Fruit fly (Drosophila melanogaster) whole organism, embryonic: ENCODE data around the gene pyd.

Experiments
- CG10209 ChIP-seq: fragments of 200-800 bp; sonication (Bioruptor generic); optimal IDR thresholded peaks from 3 replicates; lab custom pipeline; 2017; ENCODE audit warnings: missing biosample characterization, mild to moderate bottlenecking, missing genetic modification characterization, missing genetic modification reagents
- CG14014 ChIP-seq: fragments of 200-800 bp; sonication (Bioruptor generic); IDR thresholded peaks from 2 replicates; pipeline ENCODE4 v1.3.6; 2022; ENCODE audit warnings: missing biosample characterization, missing genetic modification characterization
- CG14050 ChIP-seq: fragments of 200-800 bp; sonication (Bioruptor generic); IDR thresholded peaks from 3 replicates; pipeline ENCODE4 v1.3.6; 2022; ENCODE audit warnings: missing biosample characterization, missing genetic modification characterization
- CG14667 ChIP-seq: fragments of 200-800 bp; sonication (Bioruptor generic); IDR thresholded peaks from 2 replicates; pipeline ENCODE4 v1.3.6; 2022; ENCODE audit warnings: missing biosample characterization, missing genetic modification characterization
- CG16815 ChIP-seq: fragments of 200-800 bp; sonication (Bioruptor generic); optimal IDR thresholded peaks from 3 replicates; lab custom pipeline; 2017; ENCODE audit warnings: missing biosample characterization, mild to moderate bottlenecking, missing genetic modification characterization
- CG17328 ChIP-seq: fragments of 200-800 bp; sonication (Bioruptor generic); IDR thresholded peaks from 2 replicates; pipeline ENCODE4 v1.3.6; 2022; ENCODE audit warnings: missing biosample characterization, missing genetic modification characterization
- CG3065 ChIP-seq: fragments of 200-800 bp; sonication (Bioruptor generic); optimal IDR thresholded peaks from 2 replicates; lab custom pipeline; 2016; ENCODE audit warnings: missing biosample characterization, missing genetic modification characterization
- CG31388 ChIP-seq: fragments of 200-800 bp; sonication (Bioruptor generic); optimal IDR thresholded peaks from 2 replicates; lab custom pipeline; 2016; ENCODE audit warnings: missing biosample characterization, missing genetic modification characterization
- CG33213 ChIP-seq: fragments of 200-800 bp; sonication (Bioruptor generic); optimal IDR thresholded peaks from 3 replicates; lab custom pipeline; 2016; ENCODE audit warnings: missing biosample characterization, missing genetic modification characterization
- CG42726 ChIP-seq: fragments of 200-800 bp; sonication (Bioruptor generic); IDR thresholded peaks from 2 replicates; pipeline ENCODE4 v1.3.6; 2022; ENCODE audit warnings: missing biosample characterization, missing genetic modification characterization; ENCODE audit not compliant: partially characterized antibody
- CG4617 ChIP-seq: fragments of 200-800 bp; sonication (Bioruptor generic); optimal IDR thresholded peaks from 3 replicates; lab custom pipeline; 2016; ENCODE audit warnings: missing biosample characterization, missing genetic modification characterization, borderline replicate concordance
- CG6254 ChIP-seq: fragments of 200-800 bp; sonication (Bioruptor generic); optimal IDR thresholded peaks from 3 replicates; lab custom pipeline; 2017; ENCODE audit warnings: mild to moderate bottlenecking, missing biosample characterization, missing genetic modification reagents, missing genetic modification characterization
- CG6654 ChIP-seq: fragments of 200-800 bp; sonication (Bioruptor generic); optimal IDR thresholded peaks from 2 replicates; lab custom pipeline; 2017; ENCODE audit warnings: missing biosample characterization, mild to moderate bottlenecking, missing genetic modification characterization
- CG7745 ChIP-seq: fragments of 200-800 bp; sonication (Bioruptor generic); optimal IDR thresholded peaks from 2 replicates; lab custom pipeline; 2018; ENCODE audit warnings: missing biosample characterization, mild to moderate bottlenecking, missing genetic modification characterization, moderate library complexity
- CG8089 ChIP-seq: fragments of 200-800 bp; sonication (Bioruptor generic); optimal IDR thresholded peaks from 3 replicates; lab custom pipeline; 2016; ENCODE audit warnings: missing biosample characterization, missing genetic modification characterization
- CG8944 ChIP-seq: fragments of 200-800 bp; sonication (Bioruptor generic); optimal IDR thresholded peaks from 3 replicates; lab custom pipeline; 2016; ENCODE audit warnings: missing biosample characterization, missing genetic modification characterization
- CG9797 ChIP-seq: fragments of 200-800 bp; sonication (Bioruptor generic); optimal IDR thresholded peaks from 3 replicates; lab custom pipeline; 2018; ENCODE audit warnings: missing biosample characterization, mild to moderate bottlenecking, missing genetic modification characterization
- Dad ChIP-seq: fragments of 200-800 bp; sonication (Bioruptor generic); optimal IDR thresholded peaks from 3 replicates; lab custom pipeline; 2016; ENCODE audit warnings: missing biosample characterization, missing genetic modification characterization
- Dref ChIP-seq: fragments of 200-800 bp; sonication (Bioruptor generic); IDR thresholded peaks from 2 replicates; pipeline ENCODE4 v1.3.6; 2022; ENCODE audit warnings: missing biosample characterization, missing genetic modification characterization
- H15 ChIP-seq: fragments of 200-800 bp; sonication (Bioruptor generic); IDR thresholded peaks from 3 replicates; pipeline ENCODE4 v1.3.6; 2022; ENCODE audit warnings: missing biosample characterization, missing genetic modification characterization
- Jarid2 ChIP-seq: fragments of 200-800 bp; sonication (Bioruptor generic); optimal IDR thresholded peaks from 3 replicates; lab custom pipeline; 2017; ENCODE audit warnings: mild to moderate bottlenecking, missing biosample characterization, missing genetic modification reagents, missing genetic modification characterization
- Kr ChIP-seq: fragments of 200-800 bp; sonication (Bioruptor generic); optimal IDR thresholded peaks from 2 replicates; lab custom pipeline; 2017; ENCODE audit warnings: missing biosample characterization, mild to moderate bottlenecking, missing genetic modification characterization
- Lim3 ChIP-seq: fragments of 200-800 bp; sonication (Bioruptor generic); IDR thresholded peaks from 2 replicates; pipeline ENCODE4 v1.3.6; 2022; ENCODE audit warnings: missing biosample characterization, missing genetic modification characterization
- Opbp ChIP-seq: fragments of 200-800 bp; sonication (Bioruptor generic); IDR thresholded peaks from 3 replicates; pipeline ENCODE4 v1.3.6; 2022; ENCODE audit warnings: missing biosample characterization, missing genetic modification characterization; ENCODE audit not compliant: partially characterized antibody
- PHDP ChIP-seq: fragments of 200-800 bp; sonication (Bioruptor generic); optimal IDR thresholded peaks from 3 replicates; lab custom pipeline; 2018; ENCODE audit warnings: missing biosample characterization, mild to moderate bottlenecking, missing genetic modification characterization, moderate library complexity
- Stat92E ChIP-seq, 3 experiments: fragments of >200 bp in 2 of 3; fragments of 200-800 bp in 1 of 3; sonication (Bioruptor generic) in 1 of 3; optimal IDR thresholded peaks; 2 replicates each; lab custom pipeline; 2017 to 2019; ENCODE audit warnings: missing biosample characterization in 3 of 3, missing genetic modification characterization in 3 of 3, mild to moderate bottlenecking in 1 of 3, moderate library complexity in 1 of 3
- Tbp ChIP-seq: fragments of >200 bp; optimal IDR thresholded peaks from 2 replicates; lab custom pipeline; 2018; ENCODE audit warnings: missing biosample characterization, missing genetic modification characterization
- Usf ChIP-seq: fragments of 200-800 bp; sonication (Bioruptor generic); optimal IDR thresholded peaks from 2 replicates; lab custom pipeline; 2017; ENCODE audit warnings: missing genotype, missing biosample characterization, missing genetic modification characterization
- ase ChIP-seq: fragments of 200-800 bp; sonication (Bioruptor generic); IDR thresholded peaks from 3 replicates; pipeline ENCODE4 v1.3.6; 2022; ENCODE audit warnings: missing biosample characterization, missing genetic modification characterization
- bbx ChIP-seq: fragments of 200-800 bp; sonication (Bioruptor generic); IDR thresholded peaks from 2 replicates; pipeline ENCODE4 v1.3.6; 2022; ENCODE audit warnings: missing biosample characterization, missing genetic modification characterization; ENCODE audit not compliant: partially characterized antibody
- bcd ChIP-seq: fragments of 200-800 bp; sonication (Bioruptor generic); optimal IDR thresholded peaks from 2 replicates; lab custom pipeline; 2017; ENCODE audit warnings: missing biosample characterization, mild to moderate bottlenecking, missing genetic modification characterization
- br ChIP-seq: fragments of >200 bp; optimal IDR thresholded peaks from 2 replicates; lab custom pipeline; 2017
- caup ChIP-seq: fragments of 200-800 bp; sonication (Bioruptor generic); optimal IDR thresholded peaks from 3 replicates; lab custom pipeline; 2017; ENCODE audit warnings: missing biosample characterization, mild to moderate bottlenecking, missing genetic modification characterization, moderate library complexity; ENCODE audit not compliant: severe bottlenecking
- dm ChIP-seq: fragments of 200-800 bp; sonication (Bioruptor generic); optimal IDR thresholded peaks from 3 replicates; lab custom pipeline; 2016; ENCODE audit warnings: missing biosample characterization, missing genetic modification characterization
- esg ChIP-seq: fragments of 200-800 bp; sonication (Bioruptor generic); conservative IDR thresholded peaks from 2 replicates; pipeline ENCODE4 v1.3.6; 2022; ENCODE audit warnings: missing biosample characterization, missing genetic modification characterization
- ewg ChIP-seq: fragments of 200-800 bp; sonication (Bioruptor generic); optimal IDR thresholded peaks from 3 replicates; lab custom pipeline; 2017; ENCODE audit warnings: mild to moderate bottlenecking, missing biosample characterization, missing genetic modification reagents, missing genetic modification characterization
- fd96Cb ChIP-seq: fragments of 200-800 bp; sonication (Bioruptor generic); optimal IDR thresholded peaks from 2 replicates; lab custom pipeline; 2018; ENCODE audit warnings: missing biosample characterization, mild to moderate bottlenecking, missing genetic modification characterization, moderate library complexity
- fu2 ChIP-seq: fragments of 200-800 bp; sonication (Bioruptor generic); optimal IDR thresholded peaks from 2 replicates; lab custom pipeline; 2016; ENCODE audit warnings: missing biosample characterization, missing genetic modification characterization
- grau ChIP-seq: fragments of 200-800 bp; optimal IDR thresholded peaks from 3 replicates; lab custom pipeline; 2019; ENCODE audit warnings: missing biosample characterization, mild to moderate bottlenecking, missing genetic modification characterization, moderate library complexity
- inv ChIP-seq: fragments of 200-800 bp; sonication (Bioruptor generic); IDR thresholded peaks from 2 replicates; pipeline ENCODE4 v1.3.6; 2022; ENCODE audit warnings: missing biosample characterization, missing genetic modification characterization; ENCODE audit not compliant: partially characterized antibody
- nau ChIP-seq: fragments of 200-800 bp; sonication (Bioruptor generic); optimal IDR thresholded peaks from 3 replicates; lab custom pipeline; 2017; ENCODE audit warnings: missing biosample characterization, mild to moderate bottlenecking, missing genetic modification characterization, missing genetic modification reagents
- phol ChIP-seq: fragments of 200-800 bp; sonication (Bioruptor generic); optimal IDR thresholded peaks from 3 replicates; lab custom pipeline; 2018; ENCODE audit warnings: missing biosample characterization, mild to moderate bottlenecking, missing genetic modification characterization, moderate library complexity
- rib ChIP-seq: fragments of 200-800 bp; sonication (Bioruptor generic); IDR thresholded peaks from 2 replicates; pipeline ENCODE4 v1.3.6; 2022; ENCODE audit warnings: missing biosample characterization, missing genetic modification characterization
- salm ChIP-seq: fragments of 200-800 bp; sonication (Bioruptor generic); optimal IDR thresholded peaks from 2 replicates; lab custom pipeline; 2018; ENCODE audit warnings: missing biosample characterization, mild to moderate bottlenecking, missing genetic modification characterization
- sens ChIP-seq: fragments of 200-800 bp; sonication (Bioruptor generic); peaks from one replicate; lab custom pipeline; 2016; ENCODE audit warnings: missing biosample characterization, missing genetic modification characterization
- slbo ChIP-seq: fragments of 200-800 bp; sonication (Bioruptor generic); IDR thresholded peaks from 2 replicates; pipeline ENCODE4 v1.3.6; 2022; ENCODE audit warnings: missing biosample characterization, missing genetic modification characterization
- sna ChIP-seq: fragments of 200-800 bp; sonication (Bioruptor generic); IDR thresholded peaks from 2 replicates; pipeline ENCODE4 v1.3.6; 2022; ENCODE audit warnings: missing biosample characterization, missing genetic modification characterization; ENCODE audit not compliant: partially characterized antibody
- tgo ChIP-seq: fragments of 200-800 bp; sonication (Bioruptor generic); IDR thresholded peaks from 3 replicates; pipeline ENCODE4 v1.3.6; 2022; ENCODE audit warnings: missing biosample characterization, missing genetic modification characterization
- z ChIP-seq: fragments of 200-800 bp; sonication (Bioruptor generic); IDR thresholded peaks from 3 replicates; pipeline ENCODE4 v1.3.6; 2022; ENCODE audit warnings: missing biosample characterization, missing genetic modification characterization

pyd gene

DNA sequence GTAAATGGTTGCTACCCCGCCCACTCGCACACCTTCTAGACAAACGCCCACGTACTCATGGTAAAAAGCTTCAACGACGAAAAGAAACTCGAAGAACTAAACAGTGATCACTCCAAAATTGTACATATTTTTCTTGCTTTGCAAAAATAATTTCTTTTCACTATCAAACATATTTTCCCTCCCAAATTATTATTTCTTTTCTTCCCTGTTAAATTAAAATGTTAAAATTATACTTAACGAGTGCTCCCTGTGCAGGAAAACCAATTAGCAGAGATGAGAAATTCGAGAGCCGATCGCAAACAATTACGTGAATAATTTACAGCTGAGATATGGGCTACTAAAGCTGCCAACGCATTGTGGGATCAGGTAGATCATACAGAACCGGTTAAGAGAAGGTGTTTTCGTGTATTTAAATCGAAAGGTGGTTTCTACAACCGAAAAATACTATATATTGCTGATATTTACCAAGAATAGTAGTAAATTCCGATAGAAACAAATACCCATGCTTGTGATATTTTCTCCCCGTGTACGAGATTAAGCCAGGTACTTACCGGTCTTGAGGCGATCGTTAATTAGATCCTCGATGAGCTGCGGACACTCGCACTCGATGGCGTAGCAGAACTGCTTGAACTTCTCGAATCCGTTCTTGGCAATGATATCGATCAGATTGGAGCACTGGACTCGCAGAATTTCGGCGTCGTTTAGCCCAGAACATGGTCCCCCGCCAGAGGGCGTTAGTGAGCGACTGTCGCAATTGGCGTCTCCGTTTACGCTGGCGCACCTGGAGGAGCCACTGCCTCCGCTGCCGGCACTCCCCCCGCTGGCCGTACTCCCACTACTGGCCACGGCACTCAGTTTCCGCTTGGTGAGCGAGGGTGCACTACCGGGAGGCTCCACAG, 1.3 kb downstream of the pyd start (continued):
- peak; percentile 26; the same call in 1 of the 2 replicates for TF ChIP-seq CG14014 (GFP tag; lab: Robert Waterston, UW)
- TF ChIP-seq CG6254 (GFP tag; lab: Kevin White, UChicago): no peak
- no peak for TF ChIP-seq CG6654
- no peak for TF ChIP-seq z (GFP tag; lab: Robert Waterston, UW)
- no peak for TF ChIP-seq CG33213
- TF ChIP-seq caup (GFP tag; lab: Kevin White, UChicago): peak; percentile 1
- TF ChIP-seq CG10209 (GFP tag; lab: Kevin White, UChicago): peak; percentile 23
- TF ChIP-seq CG7745 (tag; lab: Kevin White, UChicago): no peak
- TF ChIP-seq nau: no peak
- no peak for TF ChIP-seq CG4617 (GFP tag; lab: Kevin White, UChicago)
- no peak for TF ChIP-seq bcd (GFP tag; lab: Kevin White, UChicago)
- no peak for TF ChIP-seq sna (GFP tag; lab: Robert Waterston, UW)
- TF ChIP-seq dm: no peak
- TF ChIP-seq Dref (GFP tag; lab: Robert Waterston, UW): no peak
- no peak for TF ChIP-seq br (lab: Kevin White, UChicago)
- TF ChIP-seq salm (tag; lab: Kevin White, UChicago): no peak
- TF ChIP-seq rib (GFP tag; lab: Robert Waterston, UW): peak; percentile 43; the same call in 1 of the 2 replicates
- TF ChIP-seq Stat92E (GFP tag; optimal IDR thresholded peaks at IDR 0.05; lab: Kevin White, UChicago): no peak
- TF ChIP-seq esg (GFP tag; lab: Robert Waterston, UW): peak; percentile 31
- no peak for TF ChIP-seq CG17328 (GFP tag; lab: Robert Waterston, UW)
- TF ChIP-seq Usf: no peak
- no peak for TF ChIP-seq phol
- no peak for TF ChIP-seq CG9797 (GFP tag; lab: Kevin White, UChicago)
- TF ChIP-seq tgo (GFP tag; lab: Robert Waterston, UW): peak; percentile 45; the same call in 2 of the 3 replicates
- TF ChIP-seq ase: no peak
- TF ChIP-seq inv (GFP tag; lab: Robert Waterston, UW): no peak
- TF ChIP-seq slbo (GFP tag; lab: Robert Waterston, UW): peak; percentile 77
- no peak for TF ChIP-seq fd96Cb (tag; lab: Kevin White, UChicago)
- TF ChIP-seq CG31388 (GFP tag; lab: Kevin White, UChicago): no peak
- no peak for TF ChIP-seq H15 (GFP tag; lab: Robert Waterston, UW)
- no peak for TF ChIP-seq Tbp (GFP tag; lab: Kevin White, UChicago)
- no peak for TF ChIP-seq CG16815 (GFP tag; lab: Kevin White, UChicago)
- TF ChIP-seq Dad (GFP tag; lab: Kevin White, UChicago): no peak
- no peak for TF ChIP-seq bbx (GFP tag; lab: Robert Waterston, UW)
- no peak for TF ChIP-seq CG8089 (GFP tag; lab: Kevin White, UChicago)
- no peak for TF ChIP-seq Kr (GFP tag; lab: Kevin White, UChicago)
- peak; percentile 11 for TF ChIP-seq CG8944 (GFP tag; lab: Kevin White, UChicago)
- no peak for TF ChIP-seq CG3065 (GFP tag; lab: Kevin White, UChicago)
- peak; percentile 40; the same call in 1 of the 2 replicates for TF ChIP-seq CG14667 (GFP tag; lab: Robert Waterston, UW)
- TF ChIP-seq Jarid2: no peak
- no peak for TF ChIP-seq ewg (GFP tag; lab: Kevin White, UChicago)
- no peak for TF ChIP-seq CG42726 (GFP tag; lab: Robert Waterston, UW)
- peak; percentile 73 for TF ChIP-seq sens (GFP tag; lab: Kevin White, UChicago)
- 0 out of 3 replicates have a peak, but pooled peaks have one; percentile 17 for TF ChIP-seq Opbp
- peak; percentile 46 for TF ChIP-seq PHDP (tag; lab: Kevin White, UChicago)
- TF ChIP-seq fu2 (GFP tag; lab: Kevin White, UChicago): no peak
- no peak for TF ChIP-seq Lim3
- no peak for TF ChIP-seq CG14050 (GFP tag; lab: Robert Waterston, UW)
- TF ChIP-seq grau (tag; lab: Kevin White, UChicago): peak; percentile 89
